Worm (Caenorhabditis elegans) whole organism, L1 larva: ENCODE results near the gene gnrr-2.

Experiments
- C04F5.9 ChIP-seq: sonication (generic microtip); optimal IDR thresholded peaks from 2 replicates; lab custom pipeline; 2016; ENCODE audit warnings: missing genetic modification characterization, missing compliant biosample characterization
- C16A3.4 ChIP-seq: fragments of 150-350 bp; optimal IDR thresholded peaks from 2 replicates; lab custom pipeline; 2014; ENCODE audit warnings: missing biosample characterization, missing genetic modification characterization
- C34B4.2 ChIP-seq: sonication (generic microtip); optimal IDR thresholded peaks from 2 replicates; lab custom pipeline; 2017; ENCODE audit warnings: mild to moderate bottlenecking, missing genetic modification characterization, missing compliant biosample characterization
- F16B12.6 ChIP-seq: fragments of 150-350 bp; optimal IDR thresholded peaks from 2 replicates; lab custom pipeline; 2014; ENCODE audit warnings: missing biosample characterization, missing genetic modification characterization
- aha-1 ChIP-seq: fragments of 150-350 bp; optimal IDR thresholded peaks from 2 replicates; lab custom pipeline; 2014; ENCODE audit warnings: missing biosample characterization, missing genetic modification characterization
- alr-1 ChIP-seq: fragments of 200-800 bp; sonication (Bioruptor generic); optimal IDR thresholded peaks from 2 replicates; lab custom pipeline; 2018; ENCODE audit warnings: borderline replicate concordance, mild to moderate bottlenecking, missing genetic modification characterization, missing compliant biosample characterization
- ceh-8 ChIP-seq: fragments of 200-800 bp; sonication (Bioruptor generic); optimal IDR thresholded peaks from 2 replicates; lab custom pipeline; 2018; ENCODE audit warnings: mild to moderate bottlenecking, missing genetic modification characterization, moderate library complexity, missing compliant biosample characterization
- ceh-88 ChIP-seq: fragments of 200-800 bp; sonication (Bioruptor generic); IDR thresholded peaks from 2 replicates; pipeline ENCODE4 v1.3.6; 2022; ENCODE audit warnings: missing genetic modification characterization, missing compliant biosample characterization
- dpl-1 ChIP-seq, 3 experiments: fragments of 150-350 bp in 2 of 3; sonication (generic microtip) in 1 of 3; optimal IDR thresholded peaks; 2 replicates each; lab custom pipeline; 2014 to 2017; ENCODE audit warnings: missing biosample characterization in 3 of 3, missing genetic modification characterization in 3 of 3, missing genetic modification reagents in 3 of 3
- dsc-1 ChIP-seq: sonication (generic microtip); optimal IDR thresholded peaks from 2 replicates; lab custom pipeline; 2016; ENCODE audit warnings: mild to moderate bottlenecking, missing genetic modification characterization, missing compliant biosample characterization
- efl-1 ChIP-seq, 4 experiments: fragments of 150-350 bp; optimal IDR thresholded peaks in 3 of 4; peaks in 1 of 4; 1 replicate in 1 of 4; 2 replicates in 3 of 4; lab custom pipeline; 2014; ENCODE audit warnings: missing biosample characterization in 2 of 4, missing genetic modification characterization in 2 of 4, missing genetic modification reagents in 2 of 4
- efl-3 ChIP-seq: fragments of 200-800 bp; sonication (Bioruptor generic); optimal IDR thresholded peaks from 2 replicates; lab custom pipeline; 2018; ENCODE audit warnings: mild to moderate bottlenecking, missing genetic modification characterization, missing compliant biosample characterization
- elt-2 ChIP-seq: sonication (generic microtip); optimal IDR thresholded peaks from 2 replicates; lab custom pipeline; 2016; ENCODE audit warnings: missing genetic modification characterization, mild to moderate bottlenecking, inconsistent platforms, missing compliant biosample characterization, missing genetic modification reagents
- fkh-10 ChIP-seq: sonication (generic microtip); optimal IDR thresholded peaks from 2 replicates; lab custom pipeline; 2017; ENCODE audit warnings: missing biosample characterization, missing genetic modification reagents, missing genetic modification characterization
- fkh-4 ChIP-seq: sonication (generic microtip); optimal IDR thresholded peaks from 2 replicates; lab custom pipeline; 2016; ENCODE audit warnings: missing compliant biosample characterization, missing genetic modification characterization, borderline replicate concordance
- hlh-17 ChIP-seq: fragments of 200-800 bp; sonication (Bioruptor generic); optimal IDR thresholded peaks from 2 replicates; lab custom pipeline; 2018; ENCODE audit warnings: missing genetic modification characterization, mild to moderate bottlenecking, missing compliant biosample characterization, moderate library complexity, borderline replicate concordance
- hlh-4 ChIP-seq: sonication (generic microtip); optimal IDR thresholded peaks from 2 replicates; lab custom pipeline; 2016; ENCODE audit warnings: mild to moderate bottlenecking, missing genetic modification characterization, missing compliant biosample characterization
- hpl-2 ChIP-seq: fragments of 150-350 bp; optimal IDR thresholded peaks from 2 replicates; lab custom pipeline; 2014; ENCODE audit warnings: missing biosample characterization, missing genetic modification reagents, missing genetic modification characterization
- lin-14 ChIP-seq: fragments of 200-800 bp; sonication (Bioruptor generic); optimal IDR thresholded peaks from 2 replicates; lab custom pipeline; 2018; ENCODE audit warnings: mild to moderate bottlenecking, missing genetic modification characterization, moderate library complexity, missing compliant biosample characterization
- lin-15B ChIP-seq: fragments of 150-350 bp; sonication (generic microtip); optimal IDR thresholded peaks from 3 replicates; lab custom pipeline; 2014; ENCODE audit warnings: missing biosample characterization, missing genetic modification characterization
- lsy-2 ChIP-seq, 2 experiments: fragments of 150-350 bp; optimal IDR thresholded peaks; 2 replicates each; lab custom pipeline; 2014; ENCODE audit warnings: missing biosample characterization in 2 of 2, missing genetic modification characterization in 2 of 2
- mab-9 ChIP-seq: fragments of 200-800 bp; sonication (Bioruptor generic); IDR thresholded peaks from 2 replicates; pipeline ENCODE4 v1.3.6; 2022; ENCODE audit warnings: missing genetic modification reagents, missing genetic modification characterization, missing compliant biosample characterization
- mdl-1 ChIP-seq, 2 experiments: fragments of 150-350 bp; optimal IDR thresholded peaks; 2 replicates each; lab custom pipeline; 2014 to 2017; ENCODE audit warnings: missing biosample characterization in 2 of 2, missing genetic modification characterization in 2 of 2, inconsistent platforms in 1 of 2
- nhr-12 ChIP-seq: sonication (generic microtip); optimal IDR thresholded peaks from 2 replicates; lab custom pipeline; 2017; ENCODE audit warnings: missing biosample characterization, missing genetic modification characterization
- nhr-19 ChIP-seq: fragments of 200-800 bp; sonication (Bioruptor generic); conservative IDR thresholded peaks from 2 replicates; pipeline ENCODE4 v1.3.6; 2022; ENCODE audit warnings: missing genetic modification characterization, missing compliant biosample characterization
- nhr-237 ChIP-seq: fragments of 150-350 bp; optimal IDR thresholded peaks from 2 replicates; lab custom pipeline; 2014; ENCODE audit warnings: missing biosample characterization, missing genetic modification characterization
- nhr-71 ChIP-seq: sonication (generic microtip); optimal IDR thresholded peaks from 2 replicates; lab custom pipeline; 2016; ENCODE audit warnings: mild to moderate bottlenecking, missing genetic modification characterization, moderate library complexity, missing compliant biosample characterization
- nhr-77 ChIP-seq: fragments of 150-350 bp; optimal IDR thresholded peaks from 2 replicates; lab custom pipeline; 2014; ENCODE audit warnings: missing biosample characterization, missing genetic modification characterization
- nhr-84 ChIP-seq: sonication (generic microtip); optimal IDR thresholded peaks from 2 replicates; lab custom pipeline; 2017; ENCODE audit warnings: missing biosample characterization, missing genetic modification characterization
- nhr-85 ChIP-seq: sonication (generic microtip); peaks from one replicate; lab custom pipeline; 2016; ENCODE audit warnings: missing genetic modification characterization, inconsistent platforms, missing compliant biosample characterization
- nhr-90 ChIP-seq: sonication (generic microtip); optimal IDR thresholded peaks from 2 replicates; lab custom pipeline; 2016; ENCODE audit warnings: mild to moderate bottlenecking, missing genetic modification characterization, missing compliant biosample characterization; ENCODE audit not compliant: poor library complexity
- pqm-1 ChIP-seq: sonication (generic microtip); optimal IDR thresholded peaks from 3 replicates; lab custom pipeline; 2017; ENCODE audit warnings: missing biosample characterization, missing genetic modification characterization
- rnt-1 ChIP-seq: sonication (generic microtip); optimal IDR thresholded peaks from 2 replicates; lab custom pipeline; 2016; ENCODE audit warnings: mild to moderate bottlenecking, missing genetic modification characterization, moderate library complexity, missing compliant biosample characterization
- snu-23 ChIP-seq: sonication (generic microtip); optimal IDR thresholded peaks from 2 replicates; lab custom pipeline; 2016; ENCODE audit warnings: missing genetic modification characterization, missing compliant biosample characterization
- sox-4 ChIP-seq: sonication (generic microtip); optimal IDR thresholded peaks from 2 replicates; lab custom pipeline; 2016; ENCODE audit warnings: missing genetic modification characterization, missing compliant biosample characterization
- sup-37 ChIP-seq: fragments of 200-800 bp; sonication (Bioruptor generic); optimal IDR thresholded peaks from 2 replicates; lab custom pipeline; 2018; ENCODE audit warnings: mild to moderate bottlenecking, missing genetic modification characterization, missing compliant biosample characterization
- unc-62 ChIP-seq: fragments of 150-350 bp; optimal IDR thresholded peaks from 2 replicates; lab custom pipeline; 2014; ENCODE audit warnings: missing biosample characterization, missing genetic modification reagents, missing genetic modification characterization
- xbp-1 ChIP-seq: sonication (generic microtip); optimal IDR thresholded peaks from 2 replicates; lab custom pipeline; 2016; ENCODE audit warnings: missing genetic modification characterization, missing compliant biosample characterization
- ztf-11 ChIP-seq, 2 experiments: sonication (generic microtip); optimal IDR thresholded peaks; 2 replicates each; lab custom pipeline; 2016 to 2017; ENCODE audit warnings: missing genetic modification characterization in 2 of 2, missing biosample characterization in 1 of 2, missing compliant biosample characterization in 1 of 2

The gnrr-2 gene

ce11 chrV:14414964-14415564, 6.2 kb downstream of the gnrr-2 start, which contains the start of the genes nxf-1 and C15H11.11 (continued):
- TF ChIP-seq fkh-10 (GFP tag; lab: Kevin White, UChicago) (peak; percentile 33), dsc-1 (tag; lab: Kevin White, UChicago) (peak; percentile 68), C34B4.2 (no peak), ceh-88 (no peak), aha-1 (tag; lab: Kevin White, UChicago) (no peak), rnt-1 (peak; percentile 68), efl-1 (optimal IDR thresholded peaks at IDR 0.05; lab: Kevin White, UChicago) (peak; percentile 69 to 77), efl-1 (GFP tag; optimal IDR thresholded peaks at IDR 0.05 in 1 of 2; lab: Kevin White, UChicago) (peak; percentile 75 to 97), pqm-1 (no peak), sox-4 (tag; lab: Kevin White, UChicago) (peak; percentile 1), nhr-77 (no peak), unc-62 (no peak), nhr-237 (tag; lab: Kevin White, UChicago) (no peak), hlh-4 (no peak), dpl-1 (GFP tag; optimal IDR thresholded peaks at IDR 0.05; lab: Kevin White, UChicago) (peak; percentile 59 to 78 (median 77)), sup-37 (peak; percentile 17), ceh-8 (GFP tag; lab: Kevin White, UChicago) (peak; percentile 0), elt-2 (tag; lab: Kevin White, UChicago) (peak; percentile 87), lin-15B (tag; lab: Kevin White, UChicago) (peak; percentile 21), C04F5.9 (no peak), C16A3.4 (tag; lab: Kevin White, UChicago) (peak; percentile 62), lin-14 (GFP tag; lab: Kevin White, UChicago) (peak; percentile 80), nhr-19 (GFP tag; lab: Robert Waterston, UW) (peak; percentile 75), hpl-2 (GFP tag; lab: Kevin White, UChicago) (no peak), nhr-84 (tag; lab: Kevin White, UChicago) (no peak), snu-23 (GFP tag; lab: Kevin White, UChicago) (peak; percentile 85), fkh-4 (tag; lab: Kevin White, UChicago) (no peak), mab-9 (GFP tag; lab: Robert Waterston, UW) (no peak), alr-1 (no peak), nhr-12 (tag; lab: Kevin White, UChicago) (no peak), ztf-11 (tag; optimal IDR thresholded peaks at IDR 0.05; lab: Kevin White, UChicago) (no peak), nhr-90 (tag; lab: Kevin White, UChicago) (peak; percentile 79), nhr-85 (tag; lab: Kevin White, UChicago) (peak; percentile 79)
- TF ChIP-seq, all 84 proteins: peak for 47

ce11 chrV:14417735-14418134, 8.9 kb downstream of the gnrr-2 start, which contains the start of the genes nxf-2 and set-31:
TSS of gene nxf-2 (minus strand) at chrV:14417835.
TSS of gene set-31 (plus strand) at chrV:14417903.
- TF ChIP-seq nhr-85 (tag; lab: Kevin White, UChicago) (no peak), hlh-17 (GFP tag; lab: Kevin White, UChicago) (no peak), lsy-2 (tag; optimal IDR thresholded peaks at IDR 0.05; lab: Kevin White, UChicago) (peak in 1 of 2 experiments; percentile 12)

- TF ChIP-seq nhr-71 (no peak), mdl-1 (tag; optimal IDR thresholded peaks at IDR 0.05; lab: Kevin White, UChicago) (no peak), F16B12.6 (tag; lab: Kevin White, UChicago) (no peak), efl-1 (optimal IDR thresholded peaks at IDR 0.05; lab: Kevin White, UChicago) (no peak), efl-1 (GFP tag; optimal IDR thresholded peaks at IDR 0.05 in 1 of 2; lab: Kevin White, UChicago) (peak in 1 of 2 experiments; percentile 34), xbp-1 (tag; lab: Kevin White, UChicago) (no peak), efl-3 (GFP tag; lab: Kevin White, UChicago) (no peak)
These were observed 11.0 kb downstream of the gnrr-2 start for ce11 chrV:14419855-14420254.
